Worm (Caenorhabditis elegans): ENCODE data around the gene mes-2.

ce11 chrII:14393766-14394165 lies 10.0 kb downstream of the mes-2 start:
- TF ChIP-seq flt-1 (GFP tag; IDR thresholded peaks at IDR 0.05) (no peak), ref-1 (GFP tag; conservative IDR thresholded peaks at IDR 0.05) (no peak), cog-1 (tag; optimal IDR thresholded peaks at IDR 0.05) (no peak), ztf-23 (GFP tag; IDR thresholded peaks at IDR 0.05) (no peak), med-1 (GFP tag; optimal IDR thresholded peaks at IDR 0.05; ENCODE audit: insufficient read depth) (no peak), T22C8.4 (GFP tag; IDR thresholded peaks at IDR 0.05) (no peak), klf-2 (GFP tag; conservative IDR thresholded peaks at IDR 0.05) (no peak), tab-1 (GFP tag; IDR thresholded peaks at IDR 0.05) (no peak)
